Fruit fly (Drosophila melanogaster) whole organism, embryonic: ENCODE data around the gene RhoBTB.

ENCODE experiments used
- Asciz ChIP-seq: fragments of 200-800 bp; sonication (Bioruptor generic); optimal IDR thresholded peaks from 2 replicates; lab custom pipeline; 2017; ENCODE audit warnings: missing biosample characterization, mild to moderate bottlenecking, missing genetic modification characterization, missing genetic modification reagents
- Atf6 ChIP-seq: fragments of 200-800 bp; sonication (Bioruptor generic); IDR thresholded peaks from 2 replicates; pipeline ENCODE4 v1.3.6; 2022; ENCODE audit warnings: missing biosample characterization, missing genetic modification characterization
- CG10366 ChIP-seq: fragments of 200-800 bp; sonication (Bioruptor generic); IDR thresholded peaks from 2 replicates; pipeline ENCODE4 v1.3.6; 2022; ENCODE audit warnings: missing biosample characterization, missing genetic modification characterization
- CG13624 ChIP-seq: fragments of 200-800 bp; sonication (Bioruptor generic); optimal IDR thresholded peaks from 2 replicates; lab custom pipeline; 2016; ENCODE audit warnings: missing biosample characterization, missing genetic modification characterization
- CG17328 ChIP-seq: fragments of 200-800 bp; sonication (Bioruptor generic); IDR thresholded peaks from 2 replicates; pipeline ENCODE4 v1.3.6; 2022; ENCODE audit warnings: missing biosample characterization, missing genetic modification characterization
- CG17912 ChIP-seq: fragments of 200-800 bp; sonication (Bioruptor generic); optimal IDR thresholded peaks from 2 replicates; lab custom pipeline; 2018; ENCODE audit warnings: missing biosample characterization, mild to moderate bottlenecking, missing genetic modification characterization
- CG2129 ChIP-seq: fragments of 200-800 bp; sonication (Bioruptor generic); IDR thresholded peaks from 2 replicates; pipeline ENCODE4 v1.3.6; 2022; ENCODE audit warnings: missing biosample characterization, missing genetic modification characterization; ENCODE audit not compliant: partially characterized antibody
- CG2889 ChIP-seq: fragments of 200-800 bp; sonication (Bioruptor generic); IDR thresholded peaks from 3 replicates; pipeline ENCODE4 v1.3.6; 2022; ENCODE audit warnings: missing biosample characterization, missing genetic modification characterization
- CG31365 ChIP-seq: fragments of 200-800 bp; sonication (Bioruptor generic); optimal IDR thresholded peaks from 2 replicates; lab custom pipeline; 2018; ENCODE audit warnings: missing biosample characterization, mild to moderate bottlenecking, missing genetic modification characterization
- CG31441 ChIP-seq: fragments of 200-800 bp; sonication (Bioruptor generic); IDR thresholded peaks from 2 replicates; pipeline ENCODE4 v1.3.6; 2022; ENCODE audit warnings: missing biosample characterization, missing genetic modification characterization
- CG34224 ChIP-seq: fragments of 200-800 bp; sonication (Bioruptor generic); IDR thresholded peaks from 3 replicates; pipeline ENCODE4 v1.3.6; 2022; ENCODE audit warnings: missing biosample characterization, missing genetic modification characterization; ENCODE audit not compliant: partially characterized antibody
- CG5245 ChIP-seq: fragments of 200-800 bp; sonication (Bioruptor generic); optimal IDR thresholded peaks from 3 replicates; lab custom pipeline; 2016; ENCODE audit warnings: missing biosample characterization, missing genetic modification characterization
- CG6175 ChIP-seq: fragments of 200-800 bp; sonication (Bioruptor generic); IDR thresholded peaks from 3 replicates; pipeline ENCODE4 v1.3.6; 2022; ENCODE audit warnings: missing biosample characterization, missing genetic modification characterization
- CG6654 ChIP-seq: fragments of 200-800 bp; sonication (Bioruptor generic); optimal IDR thresholded peaks from 2 replicates; lab custom pipeline; 2017; ENCODE audit warnings: missing biosample characterization, mild to moderate bottlenecking, missing genetic modification characterization
- CG6689 ChIP-seq: fragments of 200-800 bp; sonication (Bioruptor generic); IDR thresholded peaks from 2 replicates; pipeline ENCODE4 v1.3.6; 2022; ENCODE audit warnings: missing biosample characterization, missing genetic modification characterization
- CG7786 ChIP-seq: fragments of 200-800 bp; sonication (Bioruptor generic); optimal IDR thresholded peaks from 2 replicates; lab custom pipeline; 2016; ENCODE audit warnings: missing biosample characterization, missing genetic modification characterization
- CG8089 ChIP-seq: fragments of 200-800 bp; sonication (Bioruptor generic); optimal IDR thresholded peaks from 3 replicates; lab custom pipeline; 2016; ENCODE audit warnings: missing biosample characterization, missing genetic modification characterization
- CG8478 ChIP-seq: fragments of >200 bp; optimal IDR thresholded peaks from 2 replicates; lab custom pipeline; 2018
- CG8924 ChIP-seq: fragments of 200-800 bp; optimal IDR thresholded peaks from 3 replicates; lab custom pipeline; 2019; ENCODE audit warnings: missing biosample characterization, mild to moderate bottlenecking, missing genetic modification characterization, moderate library complexity
- Dek ChIP-seq: fragments of 200-800 bp; sonication (Bioruptor generic); optimal IDR thresholded peaks from 3 replicates; lab custom pipeline; 2019; ENCODE audit warnings: missing biosample characterization, mild to moderate bottlenecking, missing genetic modification characterization, moderate library complexity
- Dip2 ChIP-seq: fragments of 200-800 bp; sonication (Bioruptor generic); IDR thresholded peaks from 2 replicates; pipeline ENCODE4 v1.3.6; 2022; ENCODE audit warnings: missing biosample characterization, missing genetic modification characterization
- Dll ChIP-seq: fragments of 200-800 bp; sonication (Bioruptor generic); IDR thresholded peaks from 4 replicates; pipeline ENCODE4 v1.3.6; 2022; ENCODE audit warnings: missing biosample characterization, missing genetic modification characterization; ENCODE audit not compliant: partially characterized antibody
- E2f1 ChIP-seq: fragments of 200-800 bp; sonication (Bioruptor generic); IDR thresholded peaks from 2 replicates; pipeline ENCODE4 v1.3.6; 2022; ENCODE audit warnings: missing biosample characterization, missing genetic modification characterization
- HLHmδ ChIP-seq: fragments of 200-800 bp; sonication (Bioruptor generic); optimal IDR thresholded peaks from 2 replicates; lab custom pipeline; 2018; ENCODE audit warnings: missing biosample characterization, mild to moderate bottlenecking, missing genetic modification characterization, moderate library complexity
- Hey ChIP-seq: fragments of 200-800 bp; sonication (Bioruptor generic); optimal IDR thresholded peaks from 3 replicates; lab custom pipeline; 2018; ENCODE audit warnings: missing biosample characterization, mild to moderate bottlenecking, missing genetic modification characterization
- Hr78 ChIP-seq, 2 experiments: fragments of 200-800 bp in 1 of 2; fragments of >200 bp in 1 of 2; sonication (Bioruptor generic) in 1 of 2; optimal IDR thresholded peaks; 2 replicates each; lab custom pipeline; 2017 to 2019; ENCODE audit warnings: missing biosample characterization in 2 of 2, missing genetic modification characterization in 2 of 2, mild to moderate bottlenecking in 1 of 2, moderate library complexity in 1 of 2
- Kr ChIP-seq: fragments of 200-800 bp; sonication (Bioruptor generic); optimal IDR thresholded peaks from 2 replicates; lab custom pipeline; 2017; ENCODE audit warnings: missing biosample characterization, mild to moderate bottlenecking, missing genetic modification characterization
- Max ChIP-seq: fragments of 200-800 bp; sonication (Bioruptor generic); optimal IDR thresholded peaks from 2 replicates; lab custom pipeline; 2016; ENCODE audit warnings: missing biosample characterization, mild to moderate bottlenecking, missing genetic modification characterization
- Nf-YA ChIP-seq: fragments of 200-800 bp; sonication (Bioruptor generic); IDR thresholded peaks from 2 replicates; pipeline ENCODE4 v1.3.6; 2022; ENCODE audit warnings: missing biosample characterization, missing genetic modification characterization
- Nf-YC ChIP-seq: fragments of 200-800 bp; optimal IDR thresholded peaks from 3 replicates; lab custom pipeline; 2019; ENCODE audit warnings: missing biosample characterization, mild to moderate bottlenecking, missing genetic modification characterization, moderate library complexity
- Opbp ChIP-seq: fragments of 200-800 bp; sonication (Bioruptor generic); IDR thresholded peaks from 3 replicates; pipeline ENCODE4 v1.3.6; 2022; ENCODE audit warnings: missing biosample characterization, missing genetic modification characterization; ENCODE audit not compliant: partially characterized antibody
- Ravus ChIP-seq: fragments of 200-800 bp; sonication (Bioruptor generic); IDR thresholded peaks from 2 replicates; pipeline ENCODE4 v1.3.6; 2022; ENCODE audit warnings: missing biosample characterization, missing genetic modification characterization
- Six4 ChIP-seq: fragments of 200-800 bp; sonication (Bioruptor generic); optimal IDR thresholded peaks from 2 replicates; lab custom pipeline; 2016; ENCODE audit warnings: missing biosample characterization, missing genetic modification characterization
- Ssrp ChIP-seq: fragments of 200-800 bp; sonication (Bioruptor generic); optimal IDR thresholded peaks from 2 replicates; lab custom pipeline; 2018; ENCODE audit warnings: missing biosample characterization, mild to moderate bottlenecking, missing genetic modification characterization, moderate library complexity
- dan ChIP-seq: fragments of 200-800 bp; sonication (Bioruptor generic); IDR thresholded peaks from 2 replicates; pipeline ENCODE4 v1.3.6; 2022; ENCODE audit warnings: missing biosample characterization, missing genetic modification characterization
- dpn ChIP-seq, 2 experiments: fragments of 200-800 bp; sonication (Bioruptor generic); optimal IDR thresholded peaks; 3 replicates each; lab custom pipeline; 2016; ENCODE audit warnings: missing biosample characterization in 2 of 2, missing genetic modification characterization in 2 of 2
- eve ChIP-seq, 2 experiments: fragments of >200 bp; optimal IDR thresholded peaks; 2 replicates each; lab custom pipeline; 2017; ENCODE audit warnings: missing biosample characterization in 2 of 2, missing genetic modification characterization in 2 of 2
- fd64A ChIP-seq: fragments of 200-800 bp; sonication (Bioruptor generic); optimal IDR thresholded peaks from 3 replicates; lab custom pipeline; 2018; ENCODE audit warnings: missing biosample characterization, mild to moderate bottlenecking, missing genetic modification characterization
- ftz-f1 ChIP-seq: fragments of 200-800 bp; sonication (Bioruptor generic); optimal IDR thresholded peaks from 2 replicates; lab custom pipeline; 2016; ENCODE audit warnings: missing biosample characterization, missing genetic modification characterization
- gcm2 ChIP-seq: fragments of 200-800 bp; sonication (Bioruptor generic); optimal IDR thresholded peaks from 2 replicates; lab custom pipeline; 2016; ENCODE audit warnings: missing biosample characterization, missing genetic modification characterization
- ind ChIP-seq: fragments of 200-800 bp; sonication (Bioruptor generic); optimal IDR thresholded peaks from 3 replicates; lab custom pipeline; 2016; ENCODE audit warnings: missing biosample characterization, missing genetic modification characterization
- mam ChIP-seq: fragments of 200-800 bp; sonication (Bioruptor generic); optimal IDR thresholded peaks from 3 replicates; lab custom pipeline; 2016; ENCODE audit warnings: missing biosample characterization, missing genetic modification characterization
- oc ChIP-seq: fragments of 200-800 bp; sonication (Bioruptor generic); optimal IDR thresholded peaks from 2 replicates; lab custom pipeline; 2018; ENCODE audit warnings: missing biosample characterization, mild to moderate bottlenecking, missing genetic modification characterization, moderate library complexity
- ro ChIP-seq: fragments of 200-800 bp; sonication (Bioruptor generic); IDR thresholded peaks from 2 replicates; pipeline ENCODE4 v1.3.6; 2022; ENCODE audit warnings: missing biosample characterization, missing genetic modification characterization
- scrt ChIP-seq: fragments of 200-800 bp; sonication (Bioruptor generic); optimal IDR thresholded peaks from 2 replicates; lab custom pipeline; 2018; ENCODE audit warnings: missing biosample characterization, mild to moderate bottlenecking, missing genetic modification characterization, moderate library complexity
- sob ChIP-seq: fragments of 200-800 bp; sonication (Bioruptor generic); IDR thresholded peaks from 2 replicates; pipeline ENCODE4 v1.3.6; 2022; ENCODE audit warnings: missing biosample characterization, missing genetic modification characterization
- stc ChIP-seq: fragments of 200-800 bp; sonication (Bioruptor generic); IDR thresholded peaks from 2 replicates; pipeline ENCODE4 v1.3.6; 2022; ENCODE audit warnings: missing biosample characterization, missing genetic modification characterization
- vvl ChIP-seq: fragments of 200-800 bp; sonication (Bioruptor generic); IDR thresholded peaks from 2 replicates; pipeline ENCODE4 v1.3.6; 2022; ENCODE audit warnings: missing biosample characterization, missing genetic modification characterization
- zen2 ChIP-seq: fragments of 200-800 bp; sonication (Bioruptor generic); IDR thresholded peaks from 3 replicates; pipeline ENCODE4 v1.3.6; 2022; ENCODE audit warnings: missing biosample characterization, missing genetic modification characterization; ENCODE audit not compliant: partially characterized antibody
- zfh1 ChIP-seq: fragments of 200-800 bp; sonication (Bioruptor generic); IDR thresholded peaks from 3 replicates; pipeline ENCODE4 v1.3.6; 2022; ENCODE audit warnings: missing biosample characterization, missing genetic modification characterization

RhoBTB gene

DNA sequence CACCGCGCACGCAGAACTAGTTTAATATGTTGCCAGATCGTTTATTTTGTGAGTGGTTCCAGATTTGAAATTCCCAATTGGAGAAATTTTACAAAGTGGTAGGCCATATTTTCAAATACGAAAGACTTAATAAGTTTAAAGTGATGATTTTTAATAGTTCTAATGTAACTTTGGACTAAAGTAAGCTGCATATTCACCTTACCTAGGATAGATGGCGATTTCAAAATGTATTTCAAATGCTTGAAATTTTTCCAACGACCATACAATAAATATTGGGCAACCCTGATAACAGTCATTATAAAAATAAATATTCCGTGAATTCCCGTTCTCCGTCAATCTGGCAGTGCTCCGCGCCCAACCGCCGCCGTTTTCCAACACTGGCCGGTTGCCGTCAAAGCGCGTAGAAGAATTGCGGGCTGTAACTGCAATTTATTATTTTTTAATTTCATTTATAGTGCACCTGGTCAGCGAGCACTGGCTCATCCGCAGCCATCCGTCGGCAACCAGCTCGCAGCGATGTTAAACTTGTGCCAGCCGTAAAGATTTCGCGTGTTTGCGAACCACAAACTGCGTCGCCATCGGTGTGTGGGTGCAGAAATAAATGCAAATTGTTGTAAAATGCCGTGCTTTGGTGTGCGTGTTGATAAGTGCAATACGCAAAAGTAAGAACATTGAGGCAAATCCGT lies at the start of gene RhoBTB, which contains the start of gene Ide (continued):
- TF ChIP-seq Asciz (no peak), oc (no peak), fd64A (GFP tag; lab: Kevin White, UChicago) (no peak), scrt (no peak), Kr (GFP tag; lab: Kevin White, UChicago) (no peak), dpn (GFP tag; optimal IDR thresholded peaks at IDR 0.05; lab: Kevin White, UChicago) (peak; percentile 83 to 88), CG17328 (0 out of 2 replicates have a peak, but pooled peaks have one; percentile 38), zfh1 (peak; percentile 48; the same call in 1 of the 3 replicates), CG31441 (GFP tag; lab: Robert Waterston, UW) (peak; percentile 89), CG6654 (peak; percentile 42), gcm2 (GFP tag; lab: Kevin White, UChicago) (peak; percentile 59), CG8924 (tag; lab: Kevin White, UChicago) (peak; percentile 76), Nf-YC (tag; lab: Kevin White, UChicago) (no peak), Six4 (GFP tag; lab: Kevin White, UChicago) (peak; percentile 60), Dip2 (GFP tag; lab: Robert Waterston, UW) (peak; percentile 31; the same call in 1 of the 2 replicates), CG7786 (GFP tag; lab: Kevin White, UChicago) (peak; percentile 90), Opbp (GFP tag; lab: Robert Waterston, UW) (no peak), dan (GFP tag; lab: Robert Waterston, UW) (no peak), Ravus (GFP tag; lab: Robert Waterston, UW) (peak; percentile 6; the same call in 1 of the 2 replicates), stc (peak; percentile 23; the same call in 1 of the 2 replicates), ro (no peak), HLHmδ (GFP tag; lab: Kevin White, UChicago) (no peak), CG8478 (lab: Kevin White, UChicago) (peak; percentile 10), CG34224 (no peak), Hey (tag; lab: Kevin White, UChicago) (no peak), CG17912 (GFP tag; lab: Kevin White, UChicago) (peak; percentile 11), mam (GFP tag; lab: Kevin White, UChicago) (peak; percentile 96), CG6689 (GFP tag; lab: Robert Waterston, UW) (peak; percentile 67), ftz-f1 (GFP tag; lab: Kevin White, UChicago) (peak; percentile 28), ind (GFP tag; lab: Kevin White, UChicago) (peak; percentile 93), eve (GFP tag; optimal IDR thresholded peaks at IDR 0.05; lab: Kevin White, UChicago) (no peak), CG8089 (peak; percentile 77), CG31365 (tag; lab: Kevin White, UChicago) (peak; percentile 3), vvl (GFP tag; lab: Robert Waterston, UW) (peak; percentile 66; the same call in 1 of the 2 replicates), Ssrp (tag; lab: Kevin White, UChicago) (peak; percentile 77), CG2129 (GFP tag; lab: Robert Waterston, UW) (no peak), E2f1 (GFP tag; lab: Robert Waterston, UW) (peak; percentile 46; the same call in 1 of the 2 replicates), CG5245 (GFP tag; lab: Kevin White, UChicago) (peak; percentile 52), Dll (GFP tag; lab: Robert Waterston, UW) (no peak), CG6175 (GFP tag; lab: Robert Waterston, UW) (no peak), CG2889 (GFP tag; lab: Robert Waterston, UW) (peak; percentile 64; the same call in 1 of the 3 replicates), CG13624 (GFP tag; lab: Kevin White, UChicago) (peak; percentile 90), Dek (tag; lab: Kevin White, UChicago) (peak; percentile 73), Nf-YA (no peak), sob (GFP tag; lab: Robert Waterston, UW) (peak; percentile 81), Atf6 (peak; percentile 63; the same call in 1 of the 2 replicates), Max (peak; percentile 79), Hr78 (GFP tag; optimal IDR thresholded peaks at IDR 0.05; lab: Kevin White, UChicago) (no peak), zen2 (GFP tag; lab: Robert Waterston, UW) (no peak), CG10366 (GFP tag; lab: Robert Waterston, UW) (0 out of 2 replicates have a peak, but pooled peaks have one; percentile 62)
